Worm (Caenorhabditis elegans): Measurements from ENCODE around the gene F59B2.8.

The F59B2.8 gene

DNA sequence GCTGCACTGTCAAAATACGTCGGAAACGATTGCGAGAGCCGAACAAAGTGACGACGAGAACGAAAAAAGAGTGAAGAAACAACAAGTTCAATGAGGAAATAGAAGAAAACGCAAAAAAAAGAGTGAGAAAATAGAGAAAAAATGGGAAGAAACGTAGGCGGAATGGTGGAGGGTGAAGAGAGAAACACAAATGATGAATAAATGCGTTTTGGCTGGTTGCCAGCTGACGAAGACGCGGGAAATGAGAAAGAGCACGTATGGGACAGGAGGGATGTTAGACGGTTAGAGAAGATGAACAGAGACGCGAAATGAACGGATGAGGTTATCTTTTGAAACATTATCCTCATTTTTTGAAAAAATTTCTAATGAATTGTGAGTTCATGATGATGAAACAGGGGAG lies 25.0 kb downstream of the F59B2.8 start (continued):
- no peak for TF ChIP-seq zag-1 (tag; optimal IDR thresholded peaks at IDR 0.05)
- TF ChIP-seq saeg-2 (GFP tag; IDR thresholded peaks at IDR 0.05): no peak
- TF ChIP-seq ztf-7 (tag; optimal IDR thresholded peaks at IDR 0.05): no peak
- TF ChIP-seq arid-1 (GFP tag; conservative IDR thresholded peaks at IDR 0.05): peak; percentile 52; the same call in 1 of the 2 replicates
- TF ChIP-seq nhr-237 (tag; optimal IDR thresholded peaks at IDR 0.05): no peak
- TF ChIP-seq gei-8 (GFP tag; optimal IDR thresholded peaks at IDR 0.05): no peak
- no peak for TF ChIP-seq aly-2 (tag; optimal IDR thresholded peaks at IDR 0.05)
- peak; percentile 35 to 83 for TF ChIP-seq lsy-2 (tag; optimal IDR thresholded peaks at IDR 0.05)
- TF ChIP-seq fos-1 (tag; optimal IDR thresholded peaks at IDR 0.05): no peak
- TF ChIP-seq skn-1 (tag; optimal IDR thresholded peaks at IDR 0.05): no peak
- no peak for TF ChIP-seq zip-11 (GFP tag; IDR thresholded peaks at IDR 0.05)
- peak; percentile 44 for TF ChIP-seq mxl-3 (GFP tag; optimal IDR thresholded peaks at IDR 0.05)
- no peak for TF ChIP-seq ceh-62 (tag; optimal IDR thresholded peaks at IDR 0.05)
- peak; percentile 68 for TF ChIP-seq nhr-11 (tag; optimal IDR thresholded peaks at IDR 0.05)
- TF ChIP-seq hmg-1.1 (GFP tag; IDR thresholded peaks at IDR 0.05): peak; percentile 62
- TF ChIP-seq nhr-28 (tag; optimal IDR thresholded peaks at IDR 0.05): peak; percentile 46
- TF ChIP-seq ctbp-1 (GFP tag; IDR thresholded peaks at IDR 0.05): peak; percentile 64; the same call in 1 of the 2 replicates
- no peak for TF ChIP-seq daf-19 (GFP tag; conservative IDR thresholded peaks at IDR 0.05)
- no peak for TF ChIP-seq egl-27 (tag; optimal IDR thresholded peaks at IDR 0.05)
- no peak for TF ChIP-seq php-3 (GFP tag; IDR thresholded peaks at IDR 0.05)
- no peak for TF ChIP-seq Y48G9A.11 (GFP tag; IDR thresholded peaks at IDR 0.05)
- peak; percentile 34 for TF ChIP-seq dve-1 (tag; optimal IDR thresholded peaks at IDR 0.05; ENCODE audit: insufficient read depth)
- TF ChIP-seq duxl-1 (tag; optimal IDR thresholded peaks at IDR 0.05; ENCODE audit: poor library complexity): no peak
- TF ChIP-seq R02D3.7 (tag; optimal IDR thresholded peaks at IDR 0.05): no peak
- no peak for TF ChIP-seq nhr-111 (GFP tag; optimal IDR thresholded peaks at IDR 0.05)
- TF ChIP-seq tag-97 (GFP tag; IDR thresholded peaks at IDR 0.05): no peak
- TF ChIP-seq lir-3 (tag; optimal IDR thresholded peaks at IDR 0.05): no peak
- TF ChIP-seq nhr-25 (tag; optimal IDR thresholded peaks at IDR 0.05; ENCODE audit: borderline replicate concordance, insufficient read depth): no peak
- TF ChIP-seq ZK337.2 (GFP tag; IDR thresholded peaks at IDR 0.05): no peak
- TF ChIP-seq Y105C5A.15 (GFP tag; IDR thresholded peaks at IDR 0.05): no peak
- no peak for TF ChIP-seq attf-4 (tag; optimal IDR thresholded peaks at IDR 0.05)
- TF ChIP-seq lin-15B (tag; optimal IDR thresholded peaks at IDR 0.05): no peak
- no peak for TF ChIP-seq pqm-1 (tag; optimal IDR thresholded peaks at IDR 0.05)
- TF ChIP-seq dpl-1 (GFP tag; optimal IDR thresholded peaks at IDR 0.05): peak; percentile 43
- TF ChIP-seq dmd-9 (GFP tag; IDR thresholded peaks at IDR 0.05): no peak
- TF ChIP-seq egl-43 (GFP tag; IDR thresholded peaks at IDR 0.05): no peak

DNA sequence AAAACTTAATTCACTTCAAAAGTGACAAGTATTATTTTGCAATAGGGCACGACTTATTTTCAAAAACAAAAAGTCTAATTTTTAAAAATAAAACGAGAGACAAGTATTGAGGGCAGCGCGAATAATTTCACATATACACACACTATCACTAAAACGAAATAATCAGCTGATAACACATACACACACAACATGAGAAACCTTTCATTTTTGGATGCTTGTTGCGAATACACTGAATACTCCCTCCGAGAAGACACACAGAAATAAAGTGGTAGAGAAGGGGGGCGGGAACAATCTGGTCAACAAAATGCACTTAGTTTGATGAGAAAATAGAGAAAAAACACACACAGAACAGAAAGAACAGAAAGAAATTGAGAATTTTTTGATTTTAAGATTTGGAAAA lies 25.6 kb downstream of the F59B2.8 start:
- peak; percentile 10 for TF ChIP-seq hlh-30 (tag; optimal IDR thresholded peaks at IDR 0.05; ENCODE audit: insufficient read depth)
- TF ChIP-seq F44E2.7 (GFP tag; IDR thresholded peaks at IDR 0.05): no peak
- TF ChIP-seq dve-1 (tag; optimal IDR thresholded peaks at IDR 0.05; ENCODE audit: insufficient read depth): peak; percentile 4
- TF ChIP-seq lim-7 (GFP tag; IDR thresholded peaks at IDR 0.05): 0 out of 2 replicates have a peak, but pooled peaks have one; percentile 14
- peak; percentile 16; the same call in 1 of the 2 replicates for TF ChIP-seq dmd-6 (GFP tag; IDR thresholded peaks at IDR 0.05)
- TF ChIP-seq daf-8 (GFP tag; IDR thresholded peaks at IDR 0.05): no peak
- peak; percentile 20 for TF ChIP-seq T20F7.1 (GFP tag; optimal IDR thresholded peaks at IDR 0.05)
- peak; percentile 48 for TF ChIP-seq nhr-28 (tag; optimal IDR thresholded peaks at IDR 0.05)
- TF ChIP-seq lin-1 (GFP tag; IDR thresholded peaks at IDR 0.05): peak; percentile 17; the same call in 1 of the 2 replicates
- no peak for TF ChIP-seq unc-39 (tag; optimal IDR thresholded peaks at IDR 0.05)
- TF ChIP-seq daf-16 (GFP tag; optimal IDR thresholded peaks at IDR 0.05): no peak
- peak; percentile 69 for TF ChIP-seq daf-16 (tag; optimal IDR thresholded peaks at IDR 0.05)
- TF ChIP-seq mes-2 (tag; optimal IDR thresholded peaks at IDR 0.05; ENCODE audit: poor library complexity, severe bottlenecking): peak; percentile 30
- peak; percentile 9 for TF ChIP-seq duxl-1 (tag; optimal IDR thresholded peaks at IDR 0.05; ENCODE audit: poor library complexity)
- no peak for TF ChIP-seq gei-8 (GFP tag; optimal IDR thresholded peaks at IDR 0.05)
- no peak for TF ChIP-seq nhr-41 (GFP tag; IDR thresholded peaks at IDR 0.05)
- TF ChIP-seq pqm-1 (tag; optimal IDR thresholded peaks at IDR 0.05): peak; percentile 72
